Fruit fly (Drosophila melanogaster): ENCODE data around the gene fwd.

DNA sequence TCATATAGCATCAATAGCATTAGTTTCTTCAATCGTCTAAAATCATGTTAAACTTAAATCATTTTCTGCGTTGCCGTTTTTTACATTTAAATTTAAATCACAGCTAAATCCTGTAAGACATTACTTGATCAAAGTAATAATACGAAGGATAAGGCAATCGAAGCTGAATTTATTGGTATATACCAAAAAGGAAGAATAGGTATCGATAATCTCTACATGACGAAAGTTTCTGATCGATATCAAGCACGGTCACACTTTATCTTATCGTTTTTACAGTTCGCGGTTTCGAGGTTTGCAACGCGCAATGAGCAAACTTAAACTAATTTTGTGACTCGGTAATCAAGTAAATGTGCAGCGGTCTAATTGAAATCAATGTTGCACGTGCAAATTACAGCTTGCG lies 8.1 kb upstream of the fwd start, which contains the start of the genes Atac3 and Ptpmeg:
- no peak for TF ChIP-seq Clk (GFP tag; optimal IDR thresholded peaks at IDR 0.05)
- TF ChIP-seq CG33017 (tag; optimal IDR thresholded peaks at IDR 0.05), result no peak
- no peak for TF ChIP-seq Hr96 (GFP tag; optimal IDR thresholded peaks at IDR 0.05)
- TF ChIP-seq ovo (GFP tag; optimal IDR thresholded peaks at IDR 0.05), result no peak
- no peak for TF ChIP-seq CG1620 (GFP tag; optimal IDR thresholded peaks at IDR 0.05)
- peak; percentile 7 for TF ChIP-seq pad (GFP tag; optimal IDR thresholded peaks at IDR 0.05)
- no peak for TF ChIP-seq CG7045 (GFP tag; optimal IDR thresholded peaks at IDR 0.05)
- no peak for TF ChIP-seq CG5204 (GFP tag; optimal IDR thresholded peaks at IDR 0.05)
- TF ChIP-seq Mnt (GFP tag; optimal IDR thresholded peaks at IDR 0.05), result no peak
- no peak for TF ChIP-seq CG11617 (GFP tag; optimal IDR thresholded peaks at IDR 0.05)
- TF ChIP-seq tj (GFP tag; optimal IDR thresholded peaks at IDR 0.05), result no peak

Measured in whole organism, adult.